Fruit fly (Drosophila melanogaster) whole organism, embryonic: Measurements from ENCODE around the gene hop.

Experiments used
- Abd-B ChIP-seq: fragments of 200-800 bp; sonication (Bioruptor generic); optimal IDR thresholded peaks from 2 replicates; lab custom pipeline; 2018; ENCODE audit warnings: missing biosample characterization, mild to moderate bottlenecking, missing genetic modification characterization, moderate library complexity
- CG1024 ChIP-seq: fragments of 200-800 bp; sonication (Bioruptor generic); IDR thresholded peaks from 2 replicates; pipeline ENCODE4 v1.3.6; 2022; ENCODE audit warnings: missing biosample characterization, missing genetic modification characterization
- CG11504 ChIP-seq: fragments of 200-800 bp; sonication (Bioruptor generic); optimal IDR thresholded peaks from 3 replicates; lab custom pipeline; 2019; ENCODE audit warnings: missing biosample characterization, mild to moderate bottlenecking, missing genetic modification characterization, moderate library complexity
- CG12155 ChIP-seq: fragments of 200-800 bp; sonication (Bioruptor generic); optimal IDR thresholded peaks from 3 replicates; lab custom pipeline; 2016; ENCODE audit warnings: missing biosample characterization, missing genetic modification characterization
- CG12659 ChIP-seq: fragments of 200-800 bp; sonication (Bioruptor generic); optimal IDR thresholded peaks from 3 replicates; lab custom pipeline; 2017; ENCODE audit warnings: mild to moderate bottlenecking, missing biosample characterization, missing genetic modification reagents, missing genetic modification characterization
- CG12942 ChIP-seq: fragments of 200-800 bp; sonication (Bioruptor generic); optimal IDR thresholded peaks from 3 replicates; lab custom pipeline; 2016; ENCODE audit warnings: missing biosample characterization, missing genetic modification characterization
- CG13287 ChIP-seq: fragments of 200-800 bp; sonication (Bioruptor generic); IDR thresholded peaks from 2 replicates; pipeline ENCODE4 v1.3.6; 2022; ENCODE audit warnings: missing biosample characterization, missing genetic modification characterization; ENCODE audit not compliant: partially characterized antibody
- CG13296 ChIP-seq: fragments of 200-800 bp; sonication (Bioruptor generic); optimal IDR thresholded peaks from 3 replicates; lab custom pipeline; 2018; ENCODE audit warnings: missing biosample characterization, mild to moderate bottlenecking, missing genetic modification characterization
- CG14441 ChIP-seq: fragments of 200-800 bp; sonication (Bioruptor generic); IDR thresholded peaks from 2 replicates; pipeline ENCODE4 v1.3.6; 2022; ENCODE audit warnings: missing biosample characterization, missing genetic modification characterization
- CG15011 ChIP-seq: fragments of 200-800 bp; sonication (Bioruptor generic); optimal IDR thresholded peaks from 3 replicates; lab custom pipeline; 2018; ENCODE audit warnings: missing biosample characterization, mild to moderate bottlenecking, missing genetic modification characterization
- CG1529 ChIP-seq: fragments of 200-800 bp; sonication (Bioruptor generic); optimal IDR thresholded peaks from 3 replicates; lab custom pipeline; 2018; ENCODE audit warnings: missing biosample characterization, missing genetic modification characterization
- CG15696 ChIP-seq: fragments of 200-800 bp; sonication (Bioruptor generic); optimal IDR thresholded peaks from 2 replicates; lab custom pipeline; 2019; ENCODE audit warnings: missing biosample characterization, mild to moderate bottlenecking, missing genetic modification characterization, moderate library complexity
- CG1603 ChIP-seq: fragments of 200-800 bp; sonication (Bioruptor generic); optimal IDR thresholded peaks from 2 replicates; lab custom pipeline; 2019; ENCODE audit warnings: missing biosample characterization, mild to moderate bottlenecking, missing genetic modification characterization, moderate library complexity
- CG16779 ChIP-seq: fragments of 200-800 bp; sonication (Bioruptor generic); IDR thresholded peaks from 2 replicates; pipeline ENCODE4 v1.3.6; 2022; ENCODE audit warnings: missing biosample characterization, missing genetic modification characterization
- CG17802 ChIP-seq: fragments of 200-800 bp; sonication (Bioruptor generic); optimal IDR thresholded peaks from 2 replicates; lab custom pipeline; 2018; ENCODE audit warnings: missing biosample characterization, mild to moderate bottlenecking, missing genetic modification characterization, moderate library complexity
- CG32767 ChIP-seq: fragments of 200-800 bp; sonication (Bioruptor generic); IDR thresholded peaks from 2 replicates; pipeline ENCODE4 v1.3.6; 2022; ENCODE audit warnings: missing biosample characterization, missing genetic modification characterization
- CG34224 ChIP-seq: fragments of 200-800 bp; sonication (Bioruptor generic); IDR thresholded peaks from 3 replicates; pipeline ENCODE4 v1.3.6; 2022; ENCODE audit warnings: missing biosample characterization, missing genetic modification characterization; ENCODE audit not compliant: partially characterized antibody
- CG34422 ChIP-seq: fragments of 200-800 bp; sonication (Bioruptor generic); IDR thresholded peaks from 3 replicates; pipeline ENCODE4 v1.3.6; 2022; ENCODE audit warnings: missing biosample characterization, missing genetic modification characterization
- CG3995 ChIP-seq: fragments of 200-800 bp; sonication (Bioruptor generic); optimal IDR thresholded peaks from 3 replicates; lab custom pipeline; 2016; ENCODE audit warnings: missing biosample characterization, missing genetic modification characterization
- CG4820 ChIP-seq: fragments of 200-800 bp; sonication (Bioruptor generic); optimal IDR thresholded peaks from 3 replicates; lab custom pipeline; 2016; ENCODE audit warnings: missing biosample characterization, missing genetic modification characterization
- CG6683 ChIP-seq: fragments of 200-800 bp; sonication (Bioruptor generic); optimal IDR thresholded peaks from 2 replicates; lab custom pipeline; 2017; ENCODE audit warnings: missing biosample characterization, mild to moderate bottlenecking, missing genetic modification characterization, missing genetic modification reagents
- CG8290 ChIP-seq, 3 experiments: fragments of 200-800 bp; sonication (Bioruptor generic); optimal IDR thresholded peaks; 2 replicates each; lab custom pipeline; 2016 to 2019; ENCODE audit warnings: missing biosample characterization in 3 of 3, missing genetic modification characterization in 3 of 3, mild to moderate bottlenecking in 2 of 3, moderate library complexity in 1 of 3
- CG9437 ChIP-seq: fragments of 200-800 bp; sonication (Bioruptor generic); optimal IDR thresholded peaks from 2 replicates; lab custom pipeline; 2018; ENCODE audit warnings: missing biosample characterization, mild to moderate bottlenecking, missing genetic modification characterization
- CG9932 ChIP-seq: fragments of 200-800 bp; sonication (Bioruptor generic); IDR thresholded peaks from 2 replicates; pipeline ENCODE4 v1.3.6; 2022; ENCODE audit warnings: missing biosample characterization, missing genetic modification characterization
- CkIIα-i1 ChIP-seq: fragments of 200-800 bp; sonication (Bioruptor generic); IDR thresholded peaks from 2 replicates; pipeline ENCODE4 v1.3.6; 2022; ENCODE audit warnings: missing biosample characterization, missing genetic modification characterization
- Dbx ChIP-seq: fragments of 200-800 bp; sonication (Bioruptor generic); IDR thresholded peaks from 3 replicates; pipeline ENCODE4 v1.3.6; 2022; ENCODE audit warnings: missing biosample characterization, missing genetic modification characterization
- Fer2 ChIP-seq: fragments of 200-800 bp; sonication (Bioruptor generic); optimal IDR thresholded peaks from 2 replicates; lab custom pipeline; 2018; ENCODE audit warnings: missing biosample characterization, mild to moderate bottlenecking, missing genetic modification characterization, moderate library complexity
- Mrtf ChIP-seq: fragments of 200-800 bp; sonication (Bioruptor generic); IDR thresholded peaks from 3 replicates; pipeline ENCODE4 v1.3.6; 2022; ENCODE audit warnings: missing biosample characterization, missing genetic modification characterization
- Oaz ChIP-seq: fragments of 200-800 bp; sonication (Bioruptor generic); IDR thresholded peaks from 2 replicates; pipeline ENCODE4 v1.3.6; 2022; ENCODE audit warnings: missing biosample characterization, missing genetic modification characterization
- Opbp ChIP-seq: fragments of 200-800 bp; sonication (Bioruptor generic); IDR thresholded peaks from 3 replicates; pipeline ENCODE4 v1.3.6; 2022; ENCODE audit warnings: missing biosample characterization, missing genetic modification characterization; ENCODE audit not compliant: partially characterized antibody
- Sin3A ChIP-seq: fragments of >200 bp; optimal IDR thresholded peaks from 2 replicates; lab custom pipeline; 2018
- TFAM ChIP-seq: fragments of 200-800 bp; sonication (Bioruptor generic); optimal IDR thresholded peaks from 2 replicates; lab custom pipeline; 2017; ENCODE audit warnings: missing biosample characterization, missing genetic modification characterization, inconsistent platforms
- Tbp ChIP-seq: fragments of >200 bp; optimal IDR thresholded peaks from 2 replicates; lab custom pipeline; 2018; ENCODE audit warnings: missing biosample characterization, missing genetic modification characterization
- Xbp1 ChIP-seq: fragments of 200-800 bp; sonication (Bioruptor generic); optimal IDR thresholded peaks from 3 replicates; lab custom pipeline; 2016; ENCODE audit warnings: missing biosample characterization, mild to moderate bottlenecking, missing genetic modification characterization
- chn ChIP-seq: fragments of 200-800 bp; sonication (Bioruptor generic); optimal IDR thresholded peaks from 2 replicates; lab custom pipeline; 2016; ENCODE audit warnings: missing biosample characterization, missing genetic modification characterization
- fd96Cb ChIP-seq: fragments of 200-800 bp; sonication (Bioruptor generic); optimal IDR thresholded peaks from 2 replicates; lab custom pipeline; 2018; ENCODE audit warnings: missing biosample characterization, mild to moderate bottlenecking, missing genetic modification characterization, moderate library complexity
- fru ChIP-seq: fragments of >200 bp; optimal IDR thresholded peaks from 2 replicates; lab custom pipeline; 2017
- fu2 ChIP-seq: fragments of 200-800 bp; sonication (Bioruptor generic); optimal IDR thresholded peaks from 2 replicates; lab custom pipeline; 2016; ENCODE audit warnings: missing biosample characterization, missing genetic modification characterization
- gsb-n ChIP-seq: fragments of 200-800 bp; sonication (Bioruptor generic); optimal IDR thresholded peaks from 3 replicates; lab custom pipeline; 2018; ENCODE audit warnings: missing biosample characterization, mild to moderate bottlenecking, missing genetic modification characterization
- hbn ChIP-seq: fragments of 200-800 bp; sonication (Bioruptor generic); IDR thresholded peaks from 2 replicates; pipeline ENCODE4 v1.3.6; 2022; ENCODE audit warnings: missing biosample characterization, missing genetic modification characterization; ENCODE audit not compliant: partially characterized antibody
- ind ChIP-seq: fragments of 200-800 bp; sonication (Bioruptor generic); optimal IDR thresholded peaks from 3 replicates; lab custom pipeline; 2016; ENCODE audit warnings: missing biosample characterization, missing genetic modification characterization
- rib ChIP-seq: fragments of 200-800 bp; sonication (Bioruptor generic); IDR thresholded peaks from 2 replicates; pipeline ENCODE4 v1.3.6; 2022; ENCODE audit warnings: missing biosample characterization, missing genetic modification characterization
- run ChIP-seq: fragments of 200-800 bp; sonication (Bioruptor generic); optimal IDR thresholded peaks from 3 replicates; lab custom pipeline; 2018; ENCODE audit warnings: missing biosample characterization, mild to moderate bottlenecking, missing genetic modification characterization
- salm ChIP-seq: fragments of 200-800 bp; sonication (Bioruptor generic); optimal IDR thresholded peaks from 2 replicates; lab custom pipeline; 2018; ENCODE audit warnings: missing biosample characterization, mild to moderate bottlenecking, missing genetic modification characterization
- sim ChIP-seq: fragments of 200-800 bp; sonication (Bioruptor generic); IDR thresholded peaks from 2 replicates; pipeline ENCODE4 v1.3.6; 2022; ENCODE audit warnings: missing biosample characterization, missing genetic modification characterization
- sr ChIP-seq: fragments of 200-800 bp; sonication (Bioruptor generic); IDR thresholded peaks from 3 replicates; pipeline ENCODE4 v1.3.6; 2022; ENCODE audit warnings: missing biosample characterization, missing genetic modification characterization
- tap ChIP-seq: fragments of 200-800 bp; optimal IDR thresholded peaks from 3 replicates; lab custom pipeline; 2019; ENCODE audit warnings: missing biosample characterization, mild to moderate bottlenecking, missing genetic modification characterization, moderate library complexity
- tup ChIP-seq: fragments of 200-800 bp; sonication (Bioruptor generic); optimal IDR thresholded peaks from 2 replicates; lab custom pipeline; 2016; ENCODE audit warnings: missing biosample characterization, mild to moderate bottlenecking, missing genetic modification characterization, moderate library complexity
- vfl ChIP-seq: fragments of 200-800 bp; sonication (Bioruptor generic); optimal IDR thresholded peaks from 2 replicates; lab custom pipeline; 2016; ENCODE audit warnings: missing biosample characterization, missing genetic modification characterization
- zf30C ChIP-seq: fragments of 200-800 bp; sonication (Bioruptor generic); optimal IDR thresholded peaks from 3 replicates; lab custom pipeline; 2018; ENCODE audit warnings: missing biosample characterization, mild to moderate bottlenecking, missing genetic modification characterization

The hop gene

DNA sequence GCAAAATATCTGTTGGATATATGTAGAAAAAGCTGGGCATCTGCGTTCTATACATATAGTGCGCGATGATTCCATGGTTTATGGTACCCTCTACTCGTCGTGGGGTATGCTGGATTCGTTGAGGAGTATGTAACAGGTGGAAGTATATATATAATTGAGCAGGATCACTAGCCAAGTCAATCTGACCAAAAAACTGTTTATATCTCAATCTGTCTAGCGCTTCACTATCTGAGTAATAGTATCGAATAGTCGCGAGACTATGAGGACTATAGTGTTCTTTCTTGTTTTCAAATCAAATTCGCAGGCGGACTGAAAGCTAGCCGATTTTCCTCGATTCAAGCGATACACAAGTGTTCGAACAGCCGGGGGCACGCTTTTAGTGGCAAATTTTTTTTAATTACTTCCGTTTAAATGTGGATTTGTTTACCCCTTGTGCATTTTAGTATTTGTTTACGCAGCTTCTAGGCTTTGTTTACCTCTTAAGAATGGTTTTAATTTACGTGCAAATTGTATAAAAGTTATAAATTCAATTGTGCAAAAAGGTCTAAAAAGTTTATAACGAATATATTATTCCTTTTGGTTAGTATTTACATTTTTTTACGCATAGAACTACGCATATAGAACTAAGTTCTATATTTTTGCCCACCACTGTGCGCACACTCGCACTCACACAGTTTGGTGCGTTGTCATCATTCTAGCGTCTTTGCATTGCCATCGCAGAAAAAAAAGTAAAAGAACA, 22.9 kb upstream of the hop start (continued):
- TF ChIP-seq sr (GFP tag; lab: Robert Waterston, UW): peak; percentile 57; the same call in 2 of the 3 replicates
- TF ChIP-seq vfl (GFP tag; lab: Kevin White, UChicago): peak; percentile 58
- TF ChIP-seq CG4820 (GFP tag; lab: Kevin White, UChicago): peak; percentile 64
- TF ChIP-seq hbn (GFP tag; lab: Robert Waterston, UW): no peak
- TF ChIP-seq tup: peak; percentile 45
- no peak for TF ChIP-seq zf30C (GFP tag; lab: Kevin White, UChicago)
- peak; percentile 80 for TF ChIP-seq Mrtf (GFP tag; lab: Robert Waterston, UW)
- TF ChIP-seq CG17802: peak; percentile 47
- peak; percentile 88 for TF ChIP-seq Dbx (GFP tag; lab: Robert Waterston, UW)
- no peak for TF ChIP-seq CG13287 (GFP tag; lab: Robert Waterston, UW)
- peak; percentile 40 for TF ChIP-seq salm (tag; lab: Kevin White, UChicago)
- no peak for TF ChIP-seq Tbp
- peak; percentile 25 for TF ChIP-seq CG6683 (GFP tag; lab: Kevin White, UChicago)
- peak; percentile 57 for TF ChIP-seq Fer2 (tag; lab: Kevin White, UChicago)
- TF ChIP-seq Oaz (GFP tag; lab: Robert Waterston, UW): peak; percentile 63
- TF ChIP-seq chn (GFP tag; lab: Kevin White, UChicago): peak; percentile 67
- no peak for TF ChIP-seq CG8290 (GFP tag; optimal IDR thresholded peaks at IDR 0.05; lab: Kevin White, UChicago)
- peak in 1 of 2 experiments; percentile 98 for TF ChIP-seq CG8290 (tag; optimal IDR thresholded peaks at IDR 0.05; lab: Kevin White, UChicago)
- peak; percentile 78 for TF ChIP-seq Xbp1 (GFP tag; lab: Kevin White, UChicago)
- TF ChIP-seq Abd-B (GFP tag; lab: Kevin White, UChicago): peak; percentile 74
- peak; percentile 76 for TF ChIP-seq CG34422
- peak; percentile 86 for TF ChIP-seq rib (GFP tag; lab: Robert Waterston, UW)
- TF ChIP-seq CG9437 (GFP tag; lab: Kevin White, UChicago): peak; percentile 62
- TF ChIP-seq TFAM (GFP tag; lab: Kevin White, UChicago): no peak
- peak; percentile 89 for TF ChIP-seq CG14441
- peak; percentile 22 for TF ChIP-seq gsb-n (tag; lab: Kevin White, UChicago)
- TF ChIP-seq CG16779: peak; percentile 76
- peak; percentile 41 for TF ChIP-seq CG1529 (GFP tag; lab: Kevin White, UChicago)
- peak; percentile 51; the same call in 1 of the 2 replicates for TF ChIP-seq CkIIα-i1 (GFP tag; lab: Robert Waterston, UW)
- peak; percentile 24 for TF ChIP-seq CG15696 (tag; lab: Kevin White, UChicago)
- TF ChIP-seq ind (GFP tag; lab: Kevin White, UChicago): peak; percentile 87
- TF ChIP-seq fru (lab: Kevin White, UChicago): no peak
- TF ChIP-seq CG12942 (GFP tag; lab: Kevin White, UChicago): peak; percentile 64
- peak; percentile 74 for TF ChIP-seq CG12155 (GFP tag; lab: Kevin White, UChicago)
- TF ChIP-seq CG12659 (GFP tag; lab: Kevin White, UChicago): peak; percentile 81
- TF ChIP-seq CG11504: peak; percentile 82
- TF ChIP-seq Opbp (GFP tag; lab: Robert Waterston, UW): no peak
- TF ChIP-seq CG13296 (GFP tag; lab: Kevin White, UChicago): peak; percentile 75
- peak; percentile 92 for TF ChIP-seq CG1603 (tag; lab: Kevin White, UChicago)
- TF ChIP-seq CG32767: peak; percentile 71
- peak; percentile 13 for TF ChIP-seq CG3995
- TF ChIP-seq CG34224 (GFP tag; lab: Robert Waterston, UW): no peak
- TF ChIP-seq CG1024 (GFP tag; lab: Robert Waterston, UW): peak; percentile 65
- TF ChIP-seq sim (GFP tag; lab: Robert Waterston, UW): peak; percentile 51; the same call in 1 of the 2 replicates
- peak; percentile 39 for TF ChIP-seq run (tag; lab: Kevin White, UChicago)
- no peak for TF ChIP-seq Sin3A (lab: Kevin White, UChicago)
- peak; percentile 68 for TF ChIP-seq fd96Cb
- peak; percentile 51 for TF ChIP-seq fu2 (GFP tag; lab: Kevin White, UChicago)
- TF ChIP-seq CG15011: peak; percentile 11
- TF ChIP-seq tap (tag; lab: Kevin White, UChicago): peak; percentile 49
- peak; percentile 91 for TF ChIP-seq CG9932
